Worm (Caenorhabditis elegans): ENCODE results near the gene C14C11.1.
"Not testable (repeated sequence)": the region's sequence is repeated elsewhere in the genome, so short reads cannot be mapped to it uniquely, and the experiment has no call there.

ce11 chrV:5663317-5663716 lies at the start of gene C14C11.1:
- TF ChIP-seq nhr-12 (tag; optimal IDR thresholded peaks at IDR 0.05); isw-1 (GFP tag; IDR thresholded peaks at IDR 0.05); unc-98 (GFP tag; IDR thresholded peaks at IDR 0.05): not testable (repeated sequence)

Measured in whole organism, L1 larva.